Fruit fly (Drosophila melanogaster): ENCODE results near the gene CG10097.
A peak's percentile ranks its signal among the peaks of the same experiment; 100 is the strongest.

Gene CG10097

dm6 chr3R:12433764-12434163 lies 38.0 kb upstream of the CG10097 start, which contains the start of the genes Aos1 and Srlp (continued):
- TF ChIP-seq CG13287 (GFP tag; IDR thresholded peaks at IDR 0.05; ENCODE audit: partially characterized antibody) (peak; percentile 35; the same call in 1 of the 2 replicates), CG12659 (GFP tag; optimal IDR thresholded peaks at IDR 0.05) (peak; percentile 81), CG30020 (tag; optimal IDR thresholded peaks at IDR 0.05) (peak; percentile 74), Rfx (GFP tag; IDR thresholded peaks at IDR 0.05) (0 out of 2 replicates have a peak, but pooled peaks have one; percentile 36), nom (GFP tag; optimal IDR thresholded peaks at IDR 0.05) (peak; percentile 43), CG4730 (GFP tag; IDR thresholded peaks at IDR 0.05) (no peak), CG13894 (tag; optimal IDR thresholded peaks at IDR 0.05) (peak; percentile 63), CG18011 (GFP tag; optimal IDR thresholded peaks at IDR 0.05) (peak; percentile 11), ind (GFP tag; optimal IDR thresholded peaks at IDR 0.05) (peak; percentile 56), CG8924 (tag; optimal IDR thresholded peaks at IDR 0.05) (peak; percentile 75), CG17829 (tag; optimal IDR thresholded peaks at IDR 0.05) (peak; percentile 66), CG10654 (GFP tag; optimal IDR thresholded peaks at IDR 0.05) (peak; percentile 24)

- TF ChIP-seq MESR4 (GFP tag; optimal IDR thresholded peaks at IDR 0.05) (peak; percentile 66), CoRest (tag; optimal IDR thresholded peaks at IDR 0.05) (peak; percentile 74), CG2712 (tag; optimal IDR thresholded peaks at IDR 0.05) (peak; percentile 28), MBD-R2 (GFP tag; IDR thresholded peaks at IDR 0.05) (peak; percentile 82), da (GFP tag; optimal IDR thresholded peaks at IDR 0.05) (no peak), CG13775 (GFP tag; optimal IDR thresholded peaks at IDR 0.05) (peak; percentile 5), inv (GFP tag; IDR thresholded peaks at IDR 0.05; ENCODE audit: partially characterized antibody) (no peak), CG4424 (GFP tag; optimal IDR thresholded peaks at IDR 0.05) (peak; percentile 3), CG2875 (GFP tag; optimal IDR thresholded peaks at IDR 0.05) (no peak), stwl (tag; optimal IDR thresholded peaks at IDR 0.05) (peak; percentile 41), CG32767 (GFP tag; IDR thresholded peaks at IDR 0.05) (peak; percentile 51), CG34422 (GFP tag; IDR thresholded peaks at IDR 0.05) (no peak), Fer1 (GFP tag; optimal IDR thresholded peaks at IDR 0.05) (peak; percentile 21), Fer2 (tag; optimal IDR thresholded peaks at IDR 0.05) (no peak), CG7357 (GFP tag; IDR thresholded peaks at IDR 0.05) (peak; percentile 93), Hsf (GFP tag; optimal IDR thresholded peaks at IDR 0.05) (peak; percentile 12), CG12391 (tag; optimal IDR thresholded peaks at IDR 0.05) (peak; percentile 1), CG8290 (GFP tag; optimal IDR thresholded peaks at IDR 0.05) (peak; percentile 9), CG8290 (tag; optimal IDR thresholded peaks at IDR 0.05) (no peak), ssp (GFP tag; IDR thresholded peaks at IDR 0.05) (peak; percentile 38), slbo (GFP tag; IDR thresholded peaks at IDR 0.05) (peak; percentile 39), phol (tag; optimal IDR thresholded peaks at IDR 0.05) (peak; percentile 46), CG6254 (GFP tag; optimal IDR thresholded peaks at IDR 0.05) (no peak), tup (GFP tag; optimal IDR thresholded peaks at IDR 0.05) (no peak), CG17829 (tag; optimal IDR thresholded peaks at IDR 0.05) (peak; percentile 33), Fer3 (tag; optimal IDR thresholded peaks at IDR 0.05) (peak; percentile 1), rib (GFP tag; IDR thresholded peaks at IDR 0.05) (no peak), sens (GFP tag) (peak; percentile 33), nom (GFP tag; optimal IDR thresholded peaks at IDR 0.05) (peak; percentile 1), CG17361 (GFP tag; IDR thresholded peaks at IDR 0.05) (0 out of 3 replicates have a peak, but pooled peaks have one; percentile 27), trem (tag; optimal IDR thresholded peaks at IDR 0.05) (peak; percentile 80), ato (GFP tag; IDR thresholded peaks at IDR 0.05; ENCODE audit: partially characterized antibody) (no peak), Ptx1 (GFP tag; IDR thresholded peaks at IDR 0.05) (peak; percentile 21; the same call in 1 of the 2 replicates), CG10321 (GFP tag; IDR thresholded peaks at IDR 0.05) (no peak), CG33213 (GFP tag; optimal IDR thresholded peaks at IDR 0.05) (peak; percentile 5), CG4854 (GFP tag; optimal IDR thresholded peaks at IDR 0.05) (no peak), lmd (GFP tag; IDR thresholded peaks at IDR 0.05) (peak; percentile 15; the same call in 1 of the 2 replicates), YL-1 (GFP tag; optimal IDR thresholded peaks at IDR 0.05) (peak; percentile 53), pzg (GFP tag; optimal IDR thresholded peaks at IDR 0.05) (peak; percentile 61)
These were observed 35.3 kb upstream of the CG10097 start, which contains the start of gene Prosalpha2 for dm6 chr3R:12431030-12431489. TSS of gene Prosalpha2 (plus strand) at chr3R:12431321.
